4 worm cellular contexts compared by ENCODE assay signal in the genomic region with DNA sequence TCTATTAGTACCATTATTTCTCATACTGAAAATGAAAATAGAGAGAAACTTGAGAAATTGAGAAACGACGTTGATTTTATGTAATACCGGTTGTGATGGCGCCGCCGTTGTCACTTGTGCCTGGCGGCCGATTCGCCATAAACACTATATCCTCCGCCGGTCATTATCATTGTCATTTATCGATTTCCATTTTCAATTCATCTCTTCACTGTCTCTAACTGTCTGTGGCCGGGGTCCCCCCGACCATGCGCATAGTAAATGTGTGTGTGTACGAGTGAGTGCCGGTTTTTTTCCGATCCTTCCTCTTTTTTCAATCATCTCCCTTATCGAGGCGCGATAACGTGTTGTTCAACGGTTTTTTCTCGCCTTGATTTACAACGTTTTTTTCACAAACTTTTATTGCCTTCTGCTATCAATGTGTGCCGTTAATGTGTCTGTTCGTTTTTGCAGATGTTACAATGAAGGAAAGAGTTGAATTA.
TF ChIP-seq lines count a peak whose summit lies in the region.

A gene (plus strand): TSS at position 429 of the 479 bp plus-strand sequence.

TF ChIP-seq in whole organism, L1 larva, 84 proteins besides CTCF, POLR2A, EP300 and RAD21 (continues in another document):
- TF ChIP-seq nhr-19 (GFP tag; conservative IDR thresholded peaks at IDR 0.05; lab: Robert Waterston, UW): peak; percentile 40
- TF ChIP-seq ceh-63 (GFP tag; optimal IDR thresholded peaks at IDR 0.05; lab: Kevin White, UChicago): no peak
- no peak for TF ChIP-seq jun-1 (tag; optimal IDR thresholded peaks at IDR 0.05; lab: Kevin White, UChicago)
- 0 out of 2 replicates have a peak, but pooled peaks have one; percentile 30 for TF ChIP-seq grh-1 (GFP tag; IDR thresholded peaks at IDR 0.05; lab: Robert Waterston, UW)
- TF ChIP-seq ceh-90 (tag; optimal IDR thresholded peaks at IDR 0.05; lab: Kevin White, UChicago): no peak
- TF ChIP-seq vab-15 (tag; optimal IDR thresholded peaks at IDR 0.05; lab: Kevin White, UChicago): no peak
- no peak for TF ChIP-seq nhr-28 (tag; optimal IDR thresholded peaks at IDR 0.05; lab: Kevin White, UChicago)
- TF ChIP-seq nhr-71 (tag; optimal IDR thresholded peaks at IDR 0.05; lab: Kevin White, UChicago): peak; percentile 59
- TF ChIP-seq lin-14 (GFP tag; optimal IDR thresholded peaks at IDR 0.05; lab: Kevin White, UChicago): peak; percentile 69
- TF ChIP-seq hlh-4 (tag; optimal IDR thresholded peaks at IDR 0.05; lab: Kevin White, UChicago): no peak
- TF ChIP-seq blmp-1 (tag; optimal IDR thresholded peaks at IDR 0.05; lab: Kevin White, UChicago): peak; percentile 79
- TF ChIP-seq tlp-1 (tag; optimal IDR thresholded peaks at IDR 0.05; lab: Kevin White, UChicago): no peak
- TF ChIP-seq mdl-1 (tag; optimal IDR thresholded peaks at IDR 0.05; lab: Kevin White, UChicago): peak in 1 of 2 experiments; percentile 40
- no peak for TF ChIP-seq Y116A8C.19 (tag; optimal IDR thresholded peaks at IDR 0.05; lab: Kevin White, UChicago; ENCODE audit: borderline replicate concordance)
- no peak for TF ChIP-seq fkh-8 (tag; optimal IDR thresholded peaks at IDR 0.05; lab: Kevin White, UChicago)
- TF ChIP-seq nhr-11 (tag; optimal IDR thresholded peaks at IDR 0.05; lab: Kevin White, UChicago): no peak
- TF ChIP-seq zip-4 (GFP tag; optimal IDR thresholded peaks at IDR 0.05; lab: Kevin White, UChicago): no peak
- no peak for TF ChIP-seq sup-37 (GFP tag; optimal IDR thresholded peaks at IDR 0.05; lab: Kevin White, UChicago)
- TF ChIP-seq lin-13 (GFP tag; optimal IDR thresholded peaks at IDR 0.05; lab: Kevin White, UChicago): no peak
- TF ChIP-seq fkh-4 (tag; optimal IDR thresholded peaks at IDR 0.05; lab: Kevin White, UChicago; ENCODE audit: borderline replicate concordance): no peak
- TF ChIP-seq aha-1 (tag; optimal IDR thresholded peaks at IDR 0.05; lab: Kevin White, UChicago): no peak

TF ChIP-seq in whole organism, L2 larva, 48 proteins besides CTCF, POLR2A, EP300 and RAD21 (continues in another document):
- peak; percentile 47 for TF ChIP-seq nhr-25 (tag; optimal IDR thresholded peaks at IDR 0.05; lab: Kevin White, UChicago)
- no peak for TF ChIP-seq ZK546.5 (tag; optimal IDR thresholded peaks at IDR 0.05; lab: Kevin White, UChicago)
- peak; percentile 48 for TF ChIP-seq sem-4 (tag; optimal IDR thresholded peaks at IDR 0.05; lab: Kevin White, UChicago)
- no peak for TF ChIP-seq mab-5 (tag; optimal IDR thresholded peaks at IDR 0.05; lab: Kevin White, UChicago)
- no peak for TF ChIP-seq nhr-12 (tag; optimal IDR thresholded peaks at IDR 0.05; lab: Kevin White, UChicago)
- no peak for TF ChIP-seq lin-11 (tag; optimal IDR thresholded peaks at IDR 0.05; lab: Kevin White, UChicago)
- no peak for TF ChIP-seq nhr-10 (tag; optimal IDR thresholded peaks at IDR 0.05; lab: Kevin White, UChicago)
- TF ChIP-seq Y55F3AM.14 (GFP tag; optimal IDR thresholded peaks at IDR 0.05; lab: Kevin White, UChicago): no peak
- peak; percentile 3 for TF ChIP-seq blmp-1 (tag; optimal IDR thresholded peaks at IDR 0.05; lab: Kevin White, UChicago; ENCODE audit: insufficient read depth)
- TF ChIP-seq nhr-23 (tag; optimal IDR thresholded peaks at IDR 0.05; lab: Kevin White, UChicago): no peak
- TF ChIP-seq peb-1 (tag; optimal IDR thresholded peaks at IDR 0.05; lab: Kevin White, UChicago): no peak
- TF ChIP-seq mdl-1 (tag; optimal IDR thresholded peaks at IDR 0.05; lab: Kevin White, UChicago): no peak
- TF ChIP-seq zag-1 (tag; optimal IDR thresholded peaks at IDR 0.05; lab: Kevin White, UChicago): no peak
- no peak for TF ChIP-seq C34F6.9 (tag; optimal IDR thresholded peaks at IDR 0.05; lab: Kevin White, UChicago)
- no peak for TF ChIP-seq ceh-82 (tag; optimal IDR thresholded peaks at IDR 0.05; lab: Kevin White, UChicago)
- TF ChIP-seq nhr-21 (tag; optimal IDR thresholded peaks at IDR 0.05; lab: Kevin White, UChicago): peak; percentile 62
- TF ChIP-seq ceh-16 (tag; optimal IDR thresholded peaks at IDR 0.05; lab: Kevin White, UChicago): no peak
- no peak for TF ChIP-seq nhr-129 (tag; optimal IDR thresholded peaks at IDR 0.05; lab: Kevin White, UChicago)
- TF ChIP-seq nhr-6 (tag; optimal IDR thresholded peaks at IDR 0.05; lab: Kevin White, UChicago): no peak
- peak; percentile 57 for TF ChIP-seq sma-3 (GFP tag; optimal IDR thresholded peaks at IDR 0.05; lab: Kevin White, UChicago)
- peak; percentile 58 for TF ChIP-seq sma-9 (GFP tag; optimal IDR thresholded peaks at IDR 0.05; lab: Kevin White, UChicago)
- TF ChIP-seq sma-9 (tag; optimal IDR thresholded peaks at IDR 0.05; lab: Kevin White, UChicago): no peak
- TF ChIP-seq skn-1 (tag; optimal IDR thresholded peaks at IDR 0.05; lab: Kevin White, UChicago): no peak

TF ChIP-seq in whole organism, L3 larva, 47 proteins besides CTCF, POLR2A, EP300 and RAD21:
- TF ChIP-seq ztf-11 (tag; optimal IDR thresholded peaks at IDR 0.05; lab: Kevin White, UChicago): no peak
- TF ChIP-seq tbx-2 (tag; optimal IDR thresholded peaks at IDR 0.05; lab: Kevin White, UChicago): no peak
- TF ChIP-seq ceh-82 (tag; optimal IDR thresholded peaks at IDR 0.05; lab: Kevin White, UChicago): no peak
- TF ChIP-seq nhr-25 (tag; optimal IDR thresholded peaks at IDR 0.05; lab: Kevin White, UChicago): peak; percentile 38
- TF ChIP-seq elt-3 (tag; optimal IDR thresholded peaks at IDR 0.05; lab: Kevin White, UChicago): peak; percentile 61 to 71 (median 68)
- peak; percentile 65 for TF ChIP-seq ceh-28 (tag; optimal IDR thresholded peaks at IDR 0.05; lab: Kevin White, UChicago)
- TF ChIP-seq fkh-10 (GFP tag; optimal IDR thresholded peaks at IDR 0.05; lab: Kevin White, UChicago): no peak
- TF ChIP-seq nhr-23 (tag; optimal IDR thresholded peaks at IDR 0.05; lab: Kevin White, UChicago): peak; percentile 57
- peak; percentile 84 for TF ChIP-seq nhr-43 (tag; optimal IDR thresholded peaks at IDR 0.05; lab: Kevin White, UChicago; ENCODE audit: poor library complexity, severe bottlenecking)
TF ChIP-seq in whole organism, L3 larva: peak in this region for 5.

TF ChIP-seq in whole organism, L4 larva, 104 proteins besides CTCF, POLR2A, EP300 and RAD21:
- TF ChIP-seq nhr-48 (tag; optimal IDR thresholded peaks at IDR 0.05; lab: Kevin White, UChicago) (peak; percentile 37), hlh-30 (tag; optimal IDR thresholded peaks at IDR 0.05; lab: Kevin White, UChicago; ENCODE audit: insufficient read depth) (peak; percentile 32), mdl-1 (tag; optimal IDR thresholded peaks at IDR 0.05; lab: Kevin White, UChicago) (peak in 1 of 2 experiments; percentile 30), unc-62 (GFP tag; optimal IDR thresholded peaks at IDR 0.05 in 1 of 2; lab: Kevin White, UChicago) (peak in 1 of 2 experiments; percentile 46), unc-62 (tag; optimal IDR thresholded peaks at IDR 0.05; lab: Kevin White, UChicago) (no peak), Y48G9A.11 (GFP tag; IDR thresholded peaks at IDR 0.05; lab: Robert Waterston, UW) (no peak), nhr-28 (tag; optimal IDR thresholded peaks at IDR 0.05; lab: Kevin White, UChicago) (peak; percentile 70), aha-1 (tag; lab: Kevin White, UChicago) (peak; percentile 95), lin-39 (tag; optimal IDR thresholded peaks at IDR 0.05; lab: Kevin White, UChicago) (no peak), dmd-6 (GFP tag; IDR thresholded peaks at IDR 0.05; lab: Robert Waterston, UW) (0 out of 2 replicates have a peak, but pooled peaks have one; percentile 14), mxl-3 (GFP tag; optimal IDR thresholded peaks at IDR 0.05; lab: Kevin White, UChicago) (peak; percentile 76), dve-1 (tag; optimal IDR thresholded peaks at IDR 0.05; lab: Kevin White, UChicago; ENCODE audit: insufficient read depth) (no peak), hlh-11 (tag; optimal IDR thresholded peaks at IDR 0.05; lab: Kevin White, UChicago) (peak; percentile 67)
